Worm (Caenorhabditis elegans) whole organism, L1 larva: Measurements from ENCODE around the gene lec-4.

Experiments used
- blmp-1 ChIP-seq: fragments of 150-350 bp; optimal IDR thresholded peaks from 2 replicates; lab custom pipeline; 2014; ENCODE audit warnings: missing biosample characterization, missing genetic modification characterization
- elt-3 ChIP-seq, 6 experiments: fragments of 150-350 bp in 1 of 6; sonication (generic microtip); optimal IDR thresholded peaks; 2 replicates each; lab custom pipeline; 2017 to 2018; ENCODE audit warnings: missing biosample characterization in 6 of 6, missing genetic modification characterization in 6 of 6, inconsistent platforms in 1 of 6
- fos-1 ChIP-seq: fragments of 150-350 bp; optimal IDR thresholded peaks from 2 replicates; lab custom pipeline; 2014; ENCODE audit warnings: missing biosample characterization, missing genetic modification characterization
- unc-62 ChIP-seq: fragments of 150-350 bp; optimal IDR thresholded peaks from 2 replicates; lab custom pipeline; 2014; ENCODE audit warnings: missing biosample characterization, missing genetic modification reagents, missing genetic modification characterization

DNA sequence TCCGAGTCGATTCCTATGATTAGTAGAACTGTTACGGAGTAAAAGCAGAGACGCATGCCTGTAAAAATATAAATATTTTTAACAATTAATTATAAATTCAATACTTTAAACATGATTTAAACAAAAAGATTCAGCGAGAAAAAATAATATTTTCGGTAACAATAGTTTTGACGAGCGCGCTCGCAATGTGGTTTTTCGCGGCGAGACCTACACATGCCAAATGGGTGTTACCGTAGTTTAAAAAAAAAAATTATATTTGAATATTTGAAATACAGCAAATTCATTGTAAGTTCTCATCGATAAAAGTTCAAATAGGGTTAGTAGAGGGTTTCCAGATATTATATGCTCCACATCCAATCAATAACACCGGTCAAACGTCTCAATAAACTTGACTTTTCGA, 46.7 kb downstream of the lec-4 start, which contains the start of gene gldi-5:
- no peak for TF ChIP-seq fos-1
- TF ChIP-seq elt-3 (tag; optimal IDR thresholded peaks at IDR 0.05; lab: Kevin White, UChicago) = no peak
- TF ChIP-seq blmp-1 = no peak
- no peak for TF ChIP-seq unc-62 (GFP tag; lab: Kevin White, UChicago)
